5 fruit fly cellular contexts compared by ENCODE assay signal in the genomic region with DNA sequence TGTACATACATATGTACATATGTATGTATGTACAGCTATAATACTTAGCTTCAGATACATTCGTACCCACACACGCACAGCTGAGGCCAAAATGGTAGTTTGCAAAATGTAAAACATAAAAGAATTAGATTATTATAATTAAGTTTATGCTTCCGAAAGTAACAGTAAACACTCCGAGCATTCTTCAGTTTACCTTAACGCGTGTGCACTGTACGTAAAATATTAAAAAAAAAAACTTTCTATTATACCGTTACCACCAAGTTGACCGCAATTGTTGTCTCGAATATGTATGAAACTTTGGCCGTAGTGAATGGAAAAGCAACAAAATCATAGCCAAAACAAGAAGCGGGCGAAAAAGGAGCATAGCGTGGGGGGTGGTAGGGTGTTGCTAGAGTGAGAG.
A peak's percentile ranks its signal among the peaks of the same experiment; 100 is the strongest.
TF ChIP-seq lines count a peak whose summit lies in the region.

No protein-coding gene starts in this region.

- peak; percentile 46 for TF ChIP-seq CTCF in whole organism, embryonic (GFP tag; optimal IDR thresholded peaks at IDR 0.05; lab: Kevin White, UChicago)

TF ChIP-seq in whole organism, adult, 20 proteins besides CTCF, POLR2A, EP300 and RAD21:
- TF ChIP-seq CG33017 (tag; optimal IDR thresholded peaks at IDR 0.05; lab: Kevin White, UChicago) (peak; percentile 34), CG14711 (tag; optimal IDR thresholded peaks at IDR 0.05; lab: Kevin White, UChicago) (peak; percentile 35), CG7101 (tag; optimal IDR thresholded peaks at IDR 0.05; lab: Kevin White, UChicago) (peak; percentile 35), CG12768 (GFP tag; optimal IDR thresholded peaks at IDR 0.05; lab: Kevin White, UChicago) (no peak), CG7045 (GFP tag; optimal IDR thresholded peaks at IDR 0.05; lab: Kevin White, UChicago) (peak; percentile 8), bab1 (GFP tag; optimal IDR thresholded peaks at IDR 0.05; lab: Kevin White, UChicago) (peak; percentile 19), Crg-1 (GFP tag; optimal IDR thresholded peaks at IDR 0.05; lab: Kevin White, UChicago) (no peak), Mnt (GFP tag; optimal IDR thresholded peaks at IDR 0.05; lab: Kevin White, UChicago) (no peak)

TF ChIP-seq in whole organism, embryonic, 481 proteins besides CTCF, POLR2A, EP300 and RAD21 (continues in another document):
- TF ChIP-seq CG18476 (GFP tag; optimal IDR thresholded peaks at IDR 0.05; lab: Kevin White, UChicago) (peak; percentile 71), CG6175 (GFP tag; IDR thresholded peaks at IDR 0.05; lab: Robert Waterston, UW) (0 out of 3 replicates have a peak, but pooled peaks have one; percentile 28), CG11696 (GFP tag; IDR thresholded peaks at IDR 0.05; lab: Robert Waterston, UW) (peak; percentile 97), pzg (GFP tag; optimal IDR thresholded peaks at IDR 0.05; lab: Kevin White, UChicago) (no peak), sisA (GFP tag; IDR thresholded peaks at IDR 0.05; lab: Robert Waterston, UW) (peak; percentile 70), Dek (tag; optimal IDR thresholded peaks at IDR 0.05; lab: Kevin White, UChicago) (peak; percentile 77), pho (GFP tag; optimal IDR thresholded peaks at IDR 0.05; lab: Kevin White, UChicago) (peak; percentile 56), CG32767 (GFP tag; IDR thresholded peaks at IDR 0.05; lab: Robert Waterston, UW) (peak; percentile 48; the same call in 1 of the 2 replicates), CG2202 (tag; optimal IDR thresholded peaks at IDR 0.05; lab: Kevin White, UChicago) (peak; percentile 50), chif (GFP tag; optimal IDR thresholded peaks at IDR 0.05; lab: Kevin White, UChicago) (peak; percentile 38 to 60), CG13123 (GFP tag; optimal IDR thresholded peaks at IDR 0.05; lab: Kevin White, UChicago) (peak; percentile 40), CG13424 (tag; optimal IDR thresholded peaks at IDR 0.05; lab: Kevin White, UChicago) (peak; percentile 76), eyg (GFP tag; optimal IDR thresholded peaks at IDR 0.05; lab: Kevin White, UChicago) (peak; percentile 39), CG8944 (GFP tag; optimal IDR thresholded peaks at IDR 0.05; lab: Kevin White, UChicago) (peak; percentile 23), Ets97D (GFP tag; optimal IDR thresholded peaks at IDR 0.05; lab: Kevin White, UChicago) (peak; percentile 28), disco-r (GFP tag; optimal IDR thresholded peaks at IDR 0.05; lab: Kevin White, UChicago) (peak; percentile 35), schlank (tag; optimal IDR thresholded peaks at IDR 0.05; lab: Kevin White, UChicago) (peak; percentile 47), Lim3 (GFP tag; IDR thresholded peaks at IDR 0.05; lab: Robert Waterston, UW) (0 out of 2 replicates have a peak, but pooled peaks have one; percentile 41)

TF ChIP-seq in whole organism, prepupa, 60 proteins besides CTCF, POLR2A, EP300 and RAD21 (continues in another document):
- peak; percentile 78 for TF ChIP-seq lz (GFP tag; optimal IDR thresholded peaks at IDR 0.05; lab: Kevin White, UChicago)
- TF ChIP-seq dsx (GFP tag; optimal IDR thresholded peaks at IDR 0.05; lab: Kevin White, UChicago; ENCODE audit: poor library complexity, severe bottlenecking): peak; percentile 56
- TF ChIP-seq CG8632 (GFP tag; optimal IDR thresholded peaks at IDR 0.05; lab: Kevin White, UChicago): peak; percentile 67
- TF ChIP-seq ss (GFP tag; optimal IDR thresholded peaks at IDR 0.05; lab: Kevin White, UChicago): peak; percentile 52
- TF ChIP-seq net (GFP tag; optimal IDR thresholded peaks at IDR 0.05; lab: Kevin White, UChicago): peak; percentile 74
- TF ChIP-seq eg (GFP tag; IDR thresholded peaks at IDR 0.05; lab: Robert Waterston, UW): peak; percentile 92
- peak; percentile 25 for TF ChIP-seq Ets21C (GFP tag; optimal IDR thresholded peaks at IDR 0.05; lab: Kevin White, UChicago)
- no peak for TF ChIP-seq fd85E (GFP tag; optimal IDR thresholded peaks at IDR 0.05; lab: Kevin White, UChicago)
- peak; percentile 43 for TF ChIP-seq Hr39 (GFP tag; optimal IDR thresholded peaks at IDR 0.05; lab: Kevin White, UChicago)
- peak; percentile 30 for TF ChIP-seq Sox15 (GFP tag; optimal IDR thresholded peaks at IDR 0.05; lab: Kevin White, UChicago)
- peak; percentile 69 for TF ChIP-seq CG16779 (tag; optimal IDR thresholded peaks at IDR 0.05; lab: Kevin White, UChicago)
- peak; percentile 91 for TF ChIP-seq CG8119 (GFP tag; IDR thresholded peaks at IDR 0.05; lab: Robert Waterston, UW)
- peak; percentile 71 for TF ChIP-seq Ets96B (tag; optimal IDR thresholded peaks at IDR 0.05; lab: Kevin White, UChicago)
- TF ChIP-seq Met (GFP tag; optimal IDR thresholded peaks at IDR 0.05; lab: Kevin White, UChicago): peak; percentile 76
- TF ChIP-seq CG4318 (GFP tag; optimal IDR thresholded peaks at IDR 0.05; lab: Kevin White, UChicago): peak; percentile 80
- peak; percentile 78 for TF ChIP-seq Sox14 (GFP tag; optimal IDR thresholded peaks at IDR 0.05; lab: Kevin White, UChicago)
- peak; percentile 50 for TF ChIP-seq CG7368 (GFP tag; optimal IDR thresholded peaks at IDR 0.05; lab: Kevin White, UChicago)
- peak; percentile 88 for TF ChIP-seq CG6163 (GFP tag; IDR thresholded peaks at IDR 0.05; lab: Robert Waterston, UW)
- TF ChIP-seq fkh (GFP tag; optimal IDR thresholded peaks at IDR 0.05; lab: Kevin White, UChicago): peak; percentile 32
- TF ChIP-seq CG3919 (GFP tag; optimal IDR thresholded peaks at IDR 0.05; lab: Kevin White, UChicago): peak; percentile 78

TF ChIP-seq in whole organism, pupa, 21 proteins besides CTCF, POLR2A, EP300 and RAD21:
- TF ChIP-seq CG10348 (GFP tag; IDR thresholded peaks at IDR 0.05; lab: Robert Waterston, UW) (no peak; the same call in 1 of the 2 replicates), CG8159 (tag; optimal IDR thresholded peaks at IDR 0.05; lab: Kevin White, UChicago) (peak; percentile 81), CG12605 (GFP tag; IDR thresholded peaks at IDR 0.05; lab: Robert Waterston, UW) (peak; percentile 72; the same call in 1 of the 2 replicates), Snoo (tag; optimal IDR thresholded peaks at IDR 0.05; lab: Kevin White, UChicago) (peak; percentile 60), Pif1B (GFP tag; optimal IDR thresholded peaks at IDR 0.05; lab: Kevin White, UChicago) (peak; percentile 85), CG8301 (tag; optimal IDR thresholded peaks at IDR 0.05; lab: Kevin White, UChicago) (peak; percentile 78), CG32121 (GFP tag; IDR thresholded peaks at IDR 0.05; lab: Robert Waterston, UW) (peak; percentile 88), Pif1A (GFP tag; optimal IDR thresholded peaks at IDR 0.05; lab: Kevin White, UChicago) (peak; percentile 84), CG15710 (tag; optimal IDR thresholded peaks at IDR 0.05; lab: Kevin White, UChicago) (peak; percentile 61), CG9948 (tag; optimal IDR thresholded peaks at IDR 0.05; lab: Kevin White, UChicago) (peak; percentile 79), Ets98B (GFP tag; IDR thresholded peaks at IDR 0.05; lab: Robert Waterston, UW) (peak; percentile 88), CG17806 (tag; optimal IDR thresholded peaks at IDR 0.05; lab: Kevin White, UChicago) (peak; percentile 72), CG4496 (GFP tag; IDR thresholded peaks at IDR 0.05; lab: Robert Waterston, UW) (peak; percentile 91), D1 (tag; optimal IDR thresholded peaks at IDR 0.05; lab: Kevin White, UChicago) (peak; percentile 13), CG13204 (GFP tag; optimal IDR thresholded peaks at IDR 0.05; lab: Kevin White, UChicago) (no peak), rn (GFP tag; IDR thresholded peaks at IDR 0.05; lab: Robert Waterston, UW) (peak; percentile 50), CG34367 (tag; optimal IDR thresholded peaks at IDR 0.05; lab: Kevin White, UChicago) (peak; percentile 62), CG14655 (GFP tag; optimal IDR thresholded peaks at IDR 0.05; lab: Kevin White, UChicago) (peak; percentile 85), fd96Ca (GFP tag; IDR thresholded peaks at IDR 0.05; lab: Robert Waterston, UW) (peak; percentile 93), EcR (GFP tag; optimal IDR thresholded peaks at IDR 0.05; lab: Kevin White, UChicago) (no peak), gl (tag; optimal IDR thresholded peaks at IDR 0.05; lab: Kevin White, UChicago) (no peak)

TF ChIP-seq in whole organism, wandering third instar larva, 38 proteins besides CTCF, POLR2A, EP300 and RAD21 (continues in another document):
- TF ChIP-seq pan (optimal IDR thresholded peaks at IDR 0.05; lab: Kevin White, UChicago) (no peak), sage (GFP tag; optimal IDR thresholded peaks at IDR 0.05; lab: Kevin White, UChicago) (peak; percentile 39), sv (GFP tag; optimal IDR thresholded peaks at IDR 0.05; lab: Kevin White, UChicago) (peak; percentile 71), CG32264 (GFP tag; optimal IDR thresholded peaks at IDR 0.05; lab: Kevin White, UChicago) (no peak), Myc (optimal IDR thresholded peaks at IDR 0.05; lab: Kevin White, UChicago) (no peak), Vsx2 (GFP tag; optimal IDR thresholded peaks at IDR 0.05; lab: Kevin White, UChicago; ENCODE audit: partially characterized antibody) (no peak), GATAd (GFP tag; optimal IDR thresholded peaks at IDR 0.05; lab: Kevin White, UChicago) (no peak), fru (GFP tag; optimal IDR thresholded peaks at IDR 0.05; lab: Kevin White, UChicago) (peak; percentile 73), HLH106 (tag; optimal IDR thresholded peaks at IDR 0.05; lab: Kevin White, UChicago) (peak; percentile 10), CrebA (GFP tag; optimal IDR thresholded peaks at IDR 0.05; lab: Kevin White, UChicago; ENCODE audit: borderline replicate concordance) (no peak), CG9705 (GFP tag; optimal IDR thresholded peaks at IDR 0.05; lab: Kevin White, UChicago) (no peak), woc (GFP tag; optimal IDR thresholded peaks at IDR 0.05; lab: Kevin White, UChicago) (peak; percentile 11), foxo (GFP tag; optimal IDR thresholded peaks at IDR 0.05; lab: Kevin White, UChicago) (peak in 1 of 2 experiments; percentile 72), dsf (GFP tag; optimal IDR thresholded peaks at IDR 0.05; lab: Kevin White, UChicago; ENCODE audit: borderline replicate concordance) (no peak), Jra (GFP tag; optimal IDR thresholded peaks at IDR 0.05; lab: Kevin White, UChicago) (peak; percentile 7), Hnf4 (GFP tag; optimal IDR thresholded peaks at IDR 0.05; lab: Kevin White, UChicago) (peak; percentile 45), dl (GFP tag; optimal IDR thresholded peaks at IDR 0.05; lab: Kevin White, UChicago; ENCODE audit: insufficient read depth in 1 of 2, partially characterized antibody in 2 of 2) (no peak), rgr (GFP tag; optimal IDR thresholded peaks at IDR 0.05; lab: Kevin White, UChicago) (peak; percentile 74), usp (GFP tag; optimal IDR thresholded peaks at IDR 0.05; lab: Kevin White, UChicago) (no peak), psq (GFP tag; optimal IDR thresholded peaks at IDR 0.05; lab: Kevin White, UChicago) (peak; percentile 24), N (GFP tag; optimal IDR thresholded peaks at IDR 0.05; lab: Kevin White, UChicago) (no peak), OdsH (GFP tag; optimal IDR thresholded peaks at IDR 0.05; lab: Kevin White, UChicago) (peak; percentile 46), ey (GFP tag; optimal IDR thresholded peaks at IDR 0.05; lab: Kevin White, UChicago) (peak; percentile 69), dmrt93B (GFP tag; optimal IDR thresholded peaks at IDR 0.05; lab: Kevin White, UChicago) (peak; percentile 33), Abd-B (GFP tag; optimal IDR thresholded peaks at IDR 0.05; lab: Kevin White, UChicago) (no peak)
